Fruit fly (Drosophila melanogaster): ENCODE data around the gene CG43288.
A peak's percentile ranks its signal among the peaks of the same experiment; 100 is the strongest.

Gene CG43288

dm6 chrX:4262661-4263060 is 49.8 kb downstream of the CG43288 start (continued):
- peak; percentile 20 for TF ChIP-seq ewg (GFP tag; optimal IDR thresholded peaks at IDR 0.05)
- TF ChIP-seq Ada2b (GFP tag; IDR thresholded peaks at IDR 0.05), result peak; percentile 33; the same call in 1 of the 2 replicates
- no peak for TF ChIP-seq NC2β (GFP tag; optimal IDR thresholded peaks at IDR 0.05)
- no peak for TF ChIP-seq Stat92E (GFP tag; optimal IDR thresholded peaks at IDR 0.05)
- TF ChIP-seq CG7745 (tag; optimal IDR thresholded peaks at IDR 0.05), result no peak
- no peak for TF ChIP-seq hth (optimal IDR thresholded peaks at IDR 0.05)
- no peak for TF ChIP-seq bbx (GFP tag; IDR thresholded peaks at IDR 0.05; ENCODE audit: partially characterized antibody)
- TF ChIP-seq chn (GFP tag; optimal IDR thresholded peaks at IDR 0.05), result peak; percentile 9
- no peak for TF ChIP-seq Tbp (GFP tag; optimal IDR thresholded peaks at IDR 0.05)
- 0 out of 2 replicates have a peak, but pooled peaks have one; percentile 33 for TF ChIP-seq CG9932 (GFP tag; IDR thresholded peaks at IDR 0.05)
- peak; percentile 19 for TF ChIP-seq CG13775 (GFP tag; optimal IDR thresholded peaks at IDR 0.05)
- TF ChIP-seq Hey (tag; optimal IDR thresholded peaks at IDR 0.05), result peak; percentile 22
- TF ChIP-seq esg (GFP tag; conservative IDR thresholded peaks at IDR 0.05), result no peak
- TF ChIP-seq crol (GFP tag; IDR thresholded peaks at IDR 0.05), result no peak
- TF ChIP-seq al (GFP tag; IDR thresholded peaks at IDR 0.05), result 0 out of 2 replicates have a peak, but pooled peaks have one; percentile 18
- peak; percentile 50 for TF ChIP-seq mam (GFP tag; optimal IDR thresholded peaks at IDR 0.05)
- TF ChIP-seq cas (GFP tag; IDR thresholded peaks at IDR 0.05), result no peak
- no peak for TF ChIP-seq nom (GFP tag; optimal IDR thresholded peaks at IDR 0.05)
- no peak for TF ChIP-seq CG32772 (GFP tag; IDR thresholded peaks at IDR 0.05)
- TF ChIP-seq CG5953 (GFP tag; IDR thresholded peaks at IDR 0.05), result no peak
- TF ChIP-seq da (GFP tag; optimal IDR thresholded peaks at IDR 0.05), result no peak
- TF ChIP-seq CG18476 (GFP tag; optimal IDR thresholded peaks at IDR 0.05), result no peak
- no peak for TF ChIP-seq Lpt (GFP tag; optimal IDR thresholded peaks at IDR 0.05)
- peak; percentile 49; the same call in 1 of the 2 replicates for TF ChIP-seq H2.0 (GFP tag; IDR thresholded peaks at IDR 0.05)
- TF ChIP-seq CG6854 (GFP tag; optimal IDR thresholded peaks at IDR 0.05), result peak; percentile 35
- TF ChIP-seq CG7786 (GFP tag; optimal IDR thresholded peaks at IDR 0.05), result peak; percentile 36
- 0 out of 2 replicates have a peak, but pooled peaks have one; percentile 22 for TF ChIP-seq MBD-R2 (GFP tag; IDR thresholded peaks at IDR 0.05)
- 0 out of 3 replicates have a peak, but pooled peaks have one; percentile 31 for TF ChIP-seq CG11456 (GFP tag; IDR thresholded peaks at IDR 0.05)
